Fruit fly (Drosophila melanogaster) whole organism, embryonic: ENCODE measurements around the gene Sec13.

ENCODE experiments used
- Antp ChIP-seq: fragments of 200-800 bp; sonication (Bioruptor generic); optimal IDR thresholded peaks from 3 replicates; lab custom pipeline; 2016; ENCODE audit warnings: missing biosample characterization, missing genetic modification characterization
- BtbVII ChIP-seq: fragments of 200-800 bp; sonication (Bioruptor generic); optimal IDR thresholded peaks from 3 replicates; lab custom pipeline; 2017; ENCODE audit warnings: missing biosample characterization, mild to moderate bottlenecking, missing genetic modification characterization
- CG10274 ChIP-seq: fragments of 200-800 bp; sonication (Bioruptor generic); optimal IDR thresholded peaks from 3 replicates; lab custom pipeline; 2017; ENCODE audit warnings: missing biosample characterization, mild to moderate bottlenecking, missing genetic modification characterization
- CG11456 ChIP-seq: fragments of 200-800 bp; sonication (Bioruptor generic); IDR thresholded peaks from 3 replicates; pipeline ENCODE4 v1.3.6; 2022; ENCODE audit warnings: missing biosample characterization, missing genetic modification characterization
- CG12155 ChIP-seq: fragments of 200-800 bp; sonication (Bioruptor generic); optimal IDR thresholded peaks from 3 replicates; lab custom pipeline; 2016; ENCODE audit warnings: missing biosample characterization, missing genetic modification characterization
- CG12769 ChIP-seq: fragments of 200-800 bp; sonication (Bioruptor generic); optimal IDR thresholded peaks from 2 replicates; lab custom pipeline; 2019; ENCODE audit warnings: missing biosample characterization, mild to moderate bottlenecking, missing genetic modification characterization, moderate library complexity
- CG13123 ChIP-seq: fragments of 200-800 bp; sonication (Bioruptor generic); optimal IDR thresholded peaks from 2 replicates; lab custom pipeline; 2016; ENCODE audit warnings: missing biosample characterization, missing genetic modification characterization
- CG14860 ChIP-seq: fragments of 200-800 bp; sonication (Bioruptor generic); IDR thresholded peaks from 3 replicates; pipeline ENCODE4 v1.3.6; 2022; ENCODE audit warnings: missing biosample characterization, missing genetic modification characterization; ENCODE audit not compliant: partially characterized antibody
- CG1647 ChIP-seq: fragments of 200-800 bp; sonication (Bioruptor generic); optimal IDR thresholded peaks from 3 replicates; lab custom pipeline; 2016; ENCODE audit warnings: missing biosample characterization, missing genetic modification characterization
- CG18764 ChIP-seq: fragments of 200-800 bp; sonication (Bioruptor generic); optimal IDR thresholded peaks from 3 replicates; lab custom pipeline; 2016; ENCODE audit warnings: missing biosample characterization, missing genetic modification characterization
- CG2712 ChIP-seq: fragments of 200-800 bp; optimal IDR thresholded peaks from 3 replicates; lab custom pipeline; 2019; ENCODE audit warnings: missing biosample characterization, mild to moderate bottlenecking, missing genetic modification characterization, moderate library complexity
- CG30020 ChIP-seq: fragments of 200-800 bp; optimal IDR thresholded peaks from 2 replicates; lab custom pipeline; 2019; ENCODE audit warnings: missing biosample characterization, mild to moderate bottlenecking, missing genetic modification characterization, moderate library complexity
- CG3847 ChIP-seq: fragments of 200-800 bp; sonication (Bioruptor generic); IDR thresholded peaks from 2 replicates; pipeline ENCODE4 v1.3.6; 2022; ENCODE audit warnings: missing biosample characterization, missing genetic modification characterization
- CG3995 ChIP-seq: fragments of 200-800 bp; sonication (Bioruptor generic); optimal IDR thresholded peaks from 3 replicates; lab custom pipeline; 2016; ENCODE audit warnings: missing biosample characterization, missing genetic modification characterization
- CG4328 ChIP-seq: fragments of 200-800 bp; sonication (Bioruptor generic); optimal IDR thresholded peaks from 3 replicates; lab custom pipeline; 2017; ENCODE audit warnings: missing biosample characterization, missing genetic modification reagents, missing genetic modification characterization
- CG4404 ChIP-seq: fragments of 200-800 bp; sonication (Bioruptor generic); IDR thresholded peaks from 2 replicates; pipeline ENCODE4 v1.3.6; 2022; ENCODE audit warnings: missing biosample characterization, missing genetic modification characterization
- CG4424 ChIP-seq: fragments of 200-800 bp; sonication (Bioruptor generic); optimal IDR thresholded peaks from 3 replicates; lab custom pipeline; 2016; ENCODE audit warnings: missing biosample characterization, missing genetic modification characterization
- CG4730 ChIP-seq: fragments of 200-800 bp; sonication (Bioruptor generic); IDR thresholded peaks from 2 replicates; pipeline ENCODE4 v1.3.6; 2022; ENCODE audit warnings: missing biosample characterization, missing genetic modification characterization
- CG5245 ChIP-seq: fragments of 200-800 bp; sonication (Bioruptor generic); optimal IDR thresholded peaks from 3 replicates; lab custom pipeline; 2016; ENCODE audit warnings: missing biosample characterization, missing genetic modification characterization
- CG6272 ChIP-seq: fragments of 200-800 bp; sonication (Bioruptor generic); IDR thresholded peaks from 2 replicates; pipeline ENCODE4 v1.3.6; 2022; ENCODE audit warnings: missing biosample characterization, missing genetic modification characterization
- CG6689 ChIP-seq: fragments of 200-800 bp; sonication (Bioruptor generic); IDR thresholded peaks from 2 replicates; pipeline ENCODE4 v1.3.6; 2022; ENCODE audit warnings: missing biosample characterization, missing genetic modification characterization
- CG7839 ChIP-seq: fragments of 200-800 bp; sonication (Bioruptor generic); optimal IDR thresholded peaks from 3 replicates; lab custom pipeline; 2018; ENCODE audit warnings: missing biosample characterization, mild to moderate bottlenecking, missing genetic modification characterization, moderate library complexity
- CG7987 ChIP-seq: fragments of 200-800 bp; sonication (Bioruptor generic); optimal IDR thresholded peaks from 2 replicates; lab custom pipeline; 2018; ENCODE audit warnings: missing biosample characterization, mild to moderate bottlenecking, missing genetic modification characterization, moderate library complexity
- CG9215 ChIP-seq: fragments of 200-800 bp; sonication (Bioruptor generic); IDR thresholded peaks from 2 replicates; pipeline ENCODE4 v1.3.6; 2022; ENCODE audit warnings: missing biosample characterization, missing genetic modification characterization
- CG9437 ChIP-seq: fragments of 200-800 bp; sonication (Bioruptor generic); optimal IDR thresholded peaks from 2 replicates; lab custom pipeline; 2018; ENCODE audit warnings: missing biosample characterization, mild to moderate bottlenecking, missing genetic modification characterization
- CG9876 ChIP-seq: fragments of 200-800 bp; sonication (Bioruptor generic); optimal IDR thresholded peaks from 2 replicates; lab custom pipeline; 2016; ENCODE audit warnings: missing biosample characterization, missing genetic modification characterization
- CrebB ChIP-seq: fragments of 200-800 bp; sonication (Bioruptor generic); optimal IDR thresholded peaks from 3 replicates; lab custom pipeline; 2018; ENCODE audit warnings: missing biosample characterization, mild to moderate bottlenecking, missing genetic modification characterization
- Dfd ChIP-seq, 2 experiments: fragments of >200 bp; optimal IDR thresholded peaks; 2 replicates each; lab custom pipeline; 2017; ENCODE audit warnings: missing biosample characterization in 2 of 2, missing genetic modification characterization in 2 of 2
- Gsc ChIP-seq: fragments of 200-800 bp; sonication (Bioruptor generic); IDR thresholded peaks from 2 replicates; pipeline ENCODE4 v1.3.6; 2022; ENCODE audit warnings: missing biosample characterization, missing genetic modification characterization
- H2.0 ChIP-seq: fragments of 200-800 bp; sonication (Bioruptor generic); IDR thresholded peaks from 2 replicates; pipeline ENCODE4 v1.3.6; 2022; ENCODE audit warnings: missing biosample characterization, missing genetic modification characterization
- Meics ChIP-seq: fragments of 200-800 bp; sonication (Bioruptor generic); optimal IDR thresholded peaks from 2 replicates; lab custom pipeline; 2017; ENCODE audit warnings: missing biosample characterization, mild to moderate bottlenecking, missing genetic modification characterization
- Mes4 ChIP-seq: fragments of 200-800 bp; sonication (Bioruptor generic); optimal IDR thresholded peaks from 2 replicates; lab custom pipeline; 2016; ENCODE audit warnings: missing biosample characterization, missing genetic modification characterization
- Mrtf ChIP-seq: fragments of 200-800 bp; sonication (Bioruptor generic); IDR thresholded peaks from 3 replicates; pipeline ENCODE4 v1.3.6; 2022; ENCODE audit warnings: missing biosample characterization, missing genetic modification characterization
- Rx ChIP-seq: fragments of 200-800 bp; sonication (Bioruptor generic); IDR thresholded peaks from 2 replicates; pipeline ENCODE4 v1.3.6; 2022; ENCODE audit warnings: missing biosample characterization, missing genetic modification characterization
- Six4 ChIP-seq: fragments of 200-800 bp; sonication (Bioruptor generic); optimal IDR thresholded peaks from 2 replicates; lab custom pipeline; 2016; ENCODE audit warnings: missing biosample characterization, missing genetic modification characterization
- Usf ChIP-seq: fragments of 200-800 bp; sonication (Bioruptor generic); optimal IDR thresholded peaks from 2 replicates; lab custom pipeline; 2017; ENCODE audit warnings: missing genotype, missing biosample characterization, missing genetic modification characterization
- ac ChIP-seq: fragments of 200-800 bp; sonication (Bioruptor generic); optimal IDR thresholded peaks from 3 replicates; lab custom pipeline; 2017; ENCODE audit warnings: missing biosample characterization, mild to moderate bottlenecking, missing genetic modification characterization
- al ChIP-seq: fragments of 200-800 bp; sonication (Bioruptor generic); IDR thresholded peaks from 2 replicates; pipeline ENCODE4 v1.3.6; 2022; ENCODE audit warnings: missing biosample characterization, missing genetic modification characterization
- aop ChIP-seq: fragments of 200-800 bp; sonication (Bioruptor generic); IDR thresholded peaks from 2 replicates; pipeline ENCODE4 v1.3.6; 2022; ENCODE audit warnings: missing biosample characterization, missing genetic modification characterization
- ase ChIP-seq: fragments of 200-800 bp; sonication (Bioruptor generic); IDR thresholded peaks from 3 replicates; pipeline ENCODE4 v1.3.6; 2022; ENCODE audit warnings: missing biosample characterization, missing genetic modification characterization
- bcd ChIP-seq: fragments of 200-800 bp; sonication (Bioruptor generic); optimal IDR thresholded peaks from 2 replicates; lab custom pipeline; 2017; ENCODE audit warnings: missing biosample characterization, mild to moderate bottlenecking, missing genetic modification characterization
- chif ChIP-seq, 2 experiments: fragments of 200-800 bp; sonication (Bioruptor generic); optimal IDR thresholded peaks; 3 replicates each; lab custom pipeline; 2016; ENCODE audit warnings: missing biosample characterization in 2 of 2, missing genetic modification characterization in 2 of 2
- gem ChIP-seq: fragments of 200-800 bp; sonication (Bioruptor generic); optimal IDR thresholded peaks from 2 replicates; lab custom pipeline; 2019; ENCODE audit warnings: missing biosample characterization, mild to moderate bottlenecking, missing genetic modification characterization, moderate library complexity
- grn ChIP-seq: fragments of 200-800 bp; sonication (Bioruptor generic); optimal IDR thresholded peaks from 3 replicates; lab custom pipeline; 2017; ENCODE audit warnings: missing biosample characterization, missing genetic modification characterization
- knrl ChIP-seq: fragments of 200-800 bp; sonication (Bioruptor generic); IDR thresholded peaks from 3 replicates; pipeline ENCODE4 v1.3.6; 2022; ENCODE audit warnings: missing biosample characterization, missing genetic modification characterization; ENCODE audit not compliant: partially characterized antibody
- ro ChIP-seq: fragments of 200-800 bp; sonication (Bioruptor generic); IDR thresholded peaks from 2 replicates; pipeline ENCODE4 v1.3.6; 2022; ENCODE audit warnings: missing biosample characterization, missing genetic modification characterization
- sna ChIP-seq: fragments of 200-800 bp; sonication (Bioruptor generic); IDR thresholded peaks from 2 replicates; pipeline ENCODE4 v1.3.6; 2022; ENCODE audit warnings: missing biosample characterization, missing genetic modification characterization; ENCODE audit not compliant: partially characterized antibody
- sr ChIP-seq: fragments of 200-800 bp; sonication (Bioruptor generic); IDR thresholded peaks from 3 replicates; pipeline ENCODE4 v1.3.6; 2022; ENCODE audit warnings: missing biosample characterization, missing genetic modification characterization
- sug ChIP-seq: fragments of 200-800 bp; optimal IDR thresholded peaks from 2 replicates; lab custom pipeline; 2019; ENCODE audit warnings: missing biosample characterization, mild to moderate bottlenecking, missing genetic modification characterization, moderate library complexity
- tgo ChIP-seq: fragments of 200-800 bp; sonication (Bioruptor generic); IDR thresholded peaks from 3 replicates; pipeline ENCODE4 v1.3.6; 2022; ENCODE audit warnings: missing biosample characterization, missing genetic modification characterization
- twi ChIP-seq: fragments of 200-800 bp; optimal IDR thresholded peaks from 2 replicates; lab custom pipeline; 2019; ENCODE audit warnings: missing biosample characterization, mild to moderate bottlenecking, missing genetic modification characterization, moderate library complexity
- unpg ChIP-seq: fragments of 200-800 bp; sonication (Bioruptor generic); optimal IDR thresholded peaks from 3 replicates; lab custom pipeline; 2018; ENCODE audit warnings: missing biosample characterization, mild to moderate bottlenecking, missing genetic modification characterization, moderate library complexity

Sec13 gene

DNA sequence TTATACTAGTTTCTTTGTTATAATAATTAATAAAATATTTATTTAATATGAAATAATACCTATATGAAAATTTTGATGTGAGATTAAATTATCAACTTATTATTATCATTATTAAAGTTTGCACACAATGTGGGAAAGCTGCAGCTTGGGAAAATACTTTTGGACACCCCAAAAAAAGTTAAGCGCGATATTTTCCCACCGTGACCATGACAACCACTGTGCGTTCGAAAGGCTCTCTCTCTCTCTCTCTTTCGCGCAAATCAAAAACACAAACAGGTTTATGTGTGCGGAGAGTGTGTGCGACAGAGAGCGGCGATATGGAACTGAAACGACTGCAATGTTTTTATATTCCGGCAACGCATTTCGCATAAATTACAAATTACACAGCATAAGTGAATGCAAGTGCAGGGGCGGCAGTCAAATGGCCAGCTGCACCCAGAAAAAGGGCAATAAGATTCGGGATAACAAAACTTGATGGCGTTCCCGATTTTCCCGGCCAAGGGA, 9.1 kb upstream of the Sec13 start (continued):
- TF ChIP-seq CG7839 (tag; lab: Kevin White, UChicago) (peak; percentile 68), CG9215 (GFP tag; lab: Robert Waterston, UW) (peak; percentile 44; the same call in 1 of the 2 replicates), CG18764 (GFP tag; lab: Kevin White, UChicago) (no peak), CG2712 (tag; lab: Kevin White, UChicago) (peak; percentile 79), CG5245 (GFP tag; lab: Kevin White, UChicago) (no peak), CG11456 (GFP tag; lab: Robert Waterston, UW) (peak; percentile 64; the same call in 2 of the 3 replicates), al (GFP tag; lab: Robert Waterston, UW) (peak; percentile 48), Antp (GFP tag; lab: Kevin White, UChicago) (peak; percentile 36), CG30020 (tag; lab: Kevin White, UChicago) (no peak), Rx (GFP tag; lab: Robert Waterston, UW) (0 out of 2 replicates have a peak, but pooled peaks have one; percentile 25), twi (no peak), aop (GFP tag; lab: Robert Waterston, UW) (no peak), CG12769 (tag; lab: Kevin White, UChicago) (no peak), Dfd (GFP tag; optimal IDR thresholded peaks at IDR 0.05; lab: Kevin White, UChicago) (no peak), sna (GFP tag; lab: Robert Waterston, UW) (no peak), ro (GFP tag; lab: Robert Waterston, UW) (no peak), CG4424 (GFP tag; lab: Kevin White, UChicago) (peak; percentile 48), ac (no peak), gem (peak; percentile 75), CG13123 (GFP tag; lab: Kevin White, UChicago) (no peak), CG4730 (no peak), CG3847 (no peak), H2.0 (GFP tag; lab: Robert Waterston, UW) (peak; percentile 52), Meics (GFP tag; lab: Kevin White, UChicago) (peak; percentile 78), CG10274 (GFP tag; lab: Kevin White, UChicago) (no peak), grn (GFP tag; lab: Kevin White, UChicago) (no peak), Mes4 (no peak), CG3995 (no peak), CG12155 (GFP tag; lab: Kevin White, UChicago) (no peak), knrl (GFP tag; lab: Robert Waterston, UW) (no peak), bcd (GFP tag; lab: Kevin White, UChicago) (peak; percentile 51), CG9437 (peak; percentile 43), sug (tag; lab: Kevin White, UChicago) (no peak), CrebB (tag; lab: Kevin White, UChicago) (no peak), BtbVII (peak; percentile 47), ase (no peak), CG4328 (GFP tag; lab: Kevin White, UChicago) (no peak), tgo (GFP tag; lab: Robert Waterston, UW) (peak; percentile 76), chif (GFP tag; optimal IDR thresholded peaks at IDR 0.05; lab: Kevin White, UChicago) (no peak), CG6272 (GFP tag; lab: Robert Waterston, UW) (no peak), CG4404 (no peak; the same call in 1 of the 2 replicates), unpg (GFP tag; lab: Kevin White, UChicago) (peak; percentile 40), CG9876 (no peak), CG6689 (peak; percentile 62), Gsc (GFP tag; lab: Robert Waterston, UW) (no peak), sr (GFP tag; lab: Robert Waterston, UW) (no peak), CG1647 (GFP tag; lab: Kevin White, UChicago) (no peak), Six4 (GFP tag; lab: Kevin White, UChicago) (peak; percentile 49), CG7987 (GFP tag; lab: Kevin White, UChicago) (no peak), CG14860 (GFP tag; lab: Robert Waterston, UW) (no peak), Mrtf (GFP tag; lab: Robert Waterston, UW) (no peak), Usf (GFP tag; lab: Kevin White, UChicago) (no peak)
